Worm (Caenorhabditis elegans): ENCODE measurements around the gene clic-1.

Gene clic-1

DNA sequence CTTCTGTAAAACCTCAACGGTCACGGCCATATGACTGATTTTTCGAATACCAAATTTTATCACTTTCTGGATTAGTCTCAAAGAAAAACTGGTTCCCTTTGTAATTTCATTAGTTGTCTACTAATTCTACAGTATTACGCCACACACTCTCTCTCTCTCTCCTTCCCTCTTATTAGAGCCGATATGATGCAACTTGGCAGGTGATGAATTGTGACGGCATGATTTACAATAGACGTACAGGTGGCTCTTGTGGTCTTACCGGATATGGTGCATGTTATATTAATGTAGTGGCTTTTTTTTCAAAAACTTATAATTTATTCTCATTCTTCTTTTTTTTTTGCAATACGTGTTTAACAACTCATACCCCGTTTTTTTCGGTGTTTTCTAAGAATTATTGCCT lies 7.2 kb upstream of the clic-1 start:
- TF ChIP-seq rnt-1 (tag; optimal IDR thresholded peaks at IDR 0.05), result no peak
- TF ChIP-seq pag-3 (tag; optimal IDR thresholded peaks at IDR 0.05; ENCODE audit: borderline replicate concordance), result no peak

DNA sequence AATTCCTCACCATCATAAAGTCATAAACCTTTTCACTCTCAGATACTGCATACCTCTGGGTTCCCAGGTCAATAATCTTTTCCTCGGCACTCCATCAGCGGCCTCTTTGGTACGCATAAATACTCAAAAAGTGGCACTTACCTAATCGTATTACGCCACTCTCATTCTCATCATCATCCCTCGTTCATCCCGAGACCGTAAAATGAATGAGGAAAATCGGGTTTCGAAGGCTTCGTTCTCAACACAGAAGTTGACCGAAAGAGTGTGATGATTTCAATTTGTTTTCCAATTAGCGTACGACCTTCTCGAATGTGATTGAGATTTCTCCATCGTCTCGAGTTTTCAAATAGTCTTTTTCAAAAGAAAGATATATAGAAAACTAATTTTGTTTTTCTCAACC lies 5.2 kb upstream of the clic-1 start:
- TF ChIP-seq ceh-45 (GFP tag; IDR thresholded peaks at IDR 0.05) (no peak), pqm-1 (tag; optimal IDR thresholded peaks at IDR 0.05) (no peak), C08G9.2 (tag; optimal IDR thresholded peaks at IDR 0.05) (no peak), lim-6 (tag; optimal IDR thresholded peaks at IDR 0.05) (no peak), pros-1 (tag; optimal IDR thresholded peaks at IDR 0.05) (no peak), mec-3 (tag; optimal IDR thresholded peaks at IDR 0.05; ENCODE audit: borderline replicate concordance) (no peak), eyg-1 (tag; optimal IDR thresholded peaks at IDR 0.05) (no peak), nfya-1 (tag; optimal IDR thresholded peaks at IDR 0.05) (no peak), ceh-22 (tag; optimal IDR thresholded peaks at IDR 0.05) (no peak), unc-3 (GFP tag; conservative IDR thresholded peaks at IDR 0.05) (no peak), unc-3 (tag; optimal IDR thresholded peaks at IDR 0.05) (no peak), unc-86 (tag; optimal IDR thresholded peaks at IDR 0.05) (no peak)

DNA sequence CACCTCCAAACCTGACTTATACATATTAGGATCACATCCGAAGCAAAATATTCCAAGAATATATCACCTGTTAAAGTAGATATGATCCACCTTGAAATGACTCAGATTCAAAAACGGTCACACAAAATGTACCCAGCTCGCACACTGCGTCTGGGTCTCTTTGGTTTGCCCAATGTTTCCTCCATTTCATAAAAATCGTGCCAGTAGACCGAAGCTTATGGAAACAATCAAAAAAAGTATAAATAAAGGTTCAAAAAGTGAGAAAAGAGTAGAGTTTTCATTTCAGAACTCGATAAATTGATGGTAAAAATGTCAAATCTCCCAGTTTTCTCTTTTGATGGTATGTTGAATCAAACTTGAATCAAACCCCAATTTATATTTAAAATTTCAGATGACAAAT lies 3.0 kb upstream of the clic-1 start, which contains the start of gene srr-9:
Gene srr-9, plus strand, starts transcription at position 301 of the 400 bp plus-strand sequence.
- no peak for TF ChIP-seq fkh-10 (GFP tag; optimal IDR thresholded peaks at IDR 0.05)
- TF ChIP-seq unc-55 (GFP tag; optimal IDR thresholded peaks at IDR 0.05), result no peak
- TF ChIP-seq lin-11 (tag; optimal IDR thresholded peaks at IDR 0.05), result no peak

DNA sequence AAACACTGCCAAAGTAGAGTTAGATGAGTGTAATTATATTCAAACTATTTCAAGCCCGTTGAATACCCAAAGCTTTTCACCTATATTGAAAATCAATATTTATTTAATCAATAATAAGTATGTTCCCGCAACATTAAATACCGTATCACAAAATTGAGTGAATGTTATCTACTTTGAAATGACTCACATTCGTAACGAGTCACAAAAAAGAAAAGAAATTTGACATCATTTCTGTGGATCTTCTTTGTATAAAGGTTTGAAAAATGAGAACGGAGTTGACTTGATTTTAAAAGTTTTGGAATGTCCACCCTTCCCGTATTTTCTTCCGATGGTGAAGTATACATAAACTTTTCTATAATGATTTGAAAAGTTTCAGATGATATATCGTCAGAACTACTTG lies 608 bp upstream of the clic-1 start, which contains the start of gene srr-10:
Gene srr-10, plus strand, starts transcription at position 301 of the 400 bp plus-strand sequence.
- TF ChIP-seq gmeb-2 (tag; optimal IDR thresholded peaks at IDR 0.05) (no peak), C08G9.2 (tag; optimal IDR thresholded peaks at IDR 0.05) (no peak), hlh-15 (tag; optimal IDR thresholded peaks at IDR 0.05) (no peak), K02D7.2 (tag; optimal IDR thresholded peaks at IDR 0.05) (no peak), tbx-7 (tag; optimal IDR thresholded peaks at IDR 0.05) (no peak), ceh-45 (GFP tag; IDR thresholded peaks at IDR 0.05) (no peak), ama-1 (optimal IDR thresholded peaks at IDR 0.05) (no peak), C38D4.7 (GFP tag; optimal IDR thresholded peaks at IDR 0.05) (no peak), fax-1 (tag; optimal IDR thresholded peaks at IDR 0.05) (no peak), rnt-1 (tag; optimal IDR thresholded peaks at IDR 0.05) (no peak), ceh-6 (GFP tag; optimal IDR thresholded peaks at IDR 0.05) (no peak)

ce11 chrV:7733240-7733765 lies 1.4 kb downstream of the clic-1 start:
- TF ChIP-seq ceh-48 (tag; optimal IDR thresholded peaks at IDR 0.05) (no peak), K09A11.1 (tag; optimal IDR thresholded peaks at IDR 0.05; ENCODE audit: insufficient read depth) (no peak), F13H6.1 (tag; optimal IDR thresholded peaks at IDR 0.05) (no peak), npax-4 (tag; optimal IDR thresholded peaks at IDR 0.05) (no peak), fkh-10 (GFP tag; optimal IDR thresholded peaks at IDR 0.05) (no peak), ceh-19 (GFP tag; optimal IDR thresholded peaks at IDR 0.05) (no peak)

- TF ChIP-seq hlh-13 (GFP tag; optimal IDR thresholded peaks at IDR 0.05) (no peak), ceh-48 (tag; optimal IDR thresholded peaks at IDR 0.05) (no peak), T23F11.4 (GFP tag; optimal IDR thresholded peaks at IDR 0.05) (peak; percentile 8), dve-1 (tag; optimal IDR thresholded peaks at IDR 0.05) (peak; percentile 15), K02D7.2 (tag; optimal IDR thresholded peaks at IDR 0.05) (peak; percentile 7), nfya-1 (tag; optimal IDR thresholded peaks at IDR 0.05) (peak; percentile 3), elt-2 (tag; optimal IDR thresholded peaks at IDR 0.05) (peak; percentile 5)
These were observed 4.2 kb downstream of the clic-1 start for ce11 chrV:7730488-7730887.

All from whole organism, late embryonic.